Fruit fly (Drosophila melanogaster) whole organism, pupa: Measurements from ENCODE around the gene CG12483.

Experiments used
- CG12605 ChIP-seq: fragments of 200-800 bp; sonication (Bioruptor generic); IDR thresholded peaks from 2 replicates; pipeline ENCODE4 v1.3.6; 2022; ENCODE audit warnings: missing biosample characterization, missing genetic modification characterization
- CG13204 ChIP-seq: fragments of 200-800 bp; sonication (Bioruptor generic); optimal IDR thresholded peaks from 2 replicates; lab custom pipeline; 2018; ENCODE audit warnings: missing biosample characterization, mild to moderate bottlenecking, missing genetic modification characterization, moderate library complexity
- CG14655 ChIP-seq: fragments of 200-800 bp; sonication (Bioruptor generic); optimal IDR thresholded peaks from 3 replicates; lab custom pipeline; 2017; ENCODE audit warnings: mild to moderate bottlenecking, missing biosample characterization, missing genetic modification reagents, missing genetic modification characterization
- CG15710 ChIP-seq: fragments of 200-800 bp; sonication (Bioruptor generic); optimal IDR thresholded peaks from 2 replicates; lab custom pipeline; 2018; ENCODE audit warnings: missing biosample characterization, mild to moderate bottlenecking, missing genetic modification characterization, moderate library complexity
- CG17806 ChIP-seq: fragments of 200-800 bp; sonication (Bioruptor generic); optimal IDR thresholded peaks from 2 replicates; lab custom pipeline; 2018; ENCODE audit warnings: missing biosample characterization, mild to moderate bottlenecking, missing genetic modification characterization, moderate library complexity
- CG32121 ChIP-seq: fragments of 200-800 bp; sonication (Bioruptor generic); IDR thresholded peaks from 2 replicates; pipeline ENCODE4 v1.3.6; 2022; ENCODE audit warnings: missing biosample characterization, missing genetic modification characterization
- CG4496 ChIP-seq: fragments of 200-800 bp; sonication (Bioruptor generic); IDR thresholded peaks from 3 replicates; pipeline ENCODE4 v1.3.6; 2022; ENCODE audit warnings: missing biosample characterization, missing genetic modification characterization
- D1 ChIP-seq: fragments of 200-800 bp; sonication (Bioruptor generic); optimal IDR thresholded peaks from 2 replicates; lab custom pipeline; 2018; ENCODE audit warnings: missing biosample characterization, mild to moderate bottlenecking, missing genetic modification characterization, moderate library complexity
- EcR ChIP-seq: fragments of 200-800 bp; sonication (Bioruptor generic); optimal IDR thresholded peaks from 3 replicates; lab custom pipeline; 2019; ENCODE audit warnings: missing biosample characterization, missing genetic modification characterization, mild to moderate bottlenecking, moderate library complexity, missing genetic modification reagents
- Ets98B ChIP-seq: fragments of 200-800 bp; sonication (Bioruptor generic); IDR thresholded peaks from 2 replicates; pipeline ENCODE4 v1.3.6; 2022; ENCODE audit warnings: missing biosample characterization, missing genetic modification characterization
- Pif1A ChIP-seq: fragments of 200-800 bp; sonication (Bioruptor generic); optimal IDR thresholded peaks from 3 replicates; lab custom pipeline; 2016; ENCODE audit warnings: missing biosample characterization, missing genetic modification characterization
- gl ChIP-seq: fragments of 200-800 bp; sonication (Bioruptor generic); optimal IDR thresholded peaks from 2 replicates; lab custom pipeline; 2018; ENCODE audit warnings: missing biosample characterization, mild to moderate bottlenecking, missing genetic modification characterization
- rn ChIP-seq: fragments of 200-800 bp; sonication (Bioruptor generic); IDR thresholded peaks from 2 replicates; pipeline ENCODE4 v1.3.6; 2022; ENCODE audit warnings: missing biosample characterization, missing genetic modification characterization

DNA sequence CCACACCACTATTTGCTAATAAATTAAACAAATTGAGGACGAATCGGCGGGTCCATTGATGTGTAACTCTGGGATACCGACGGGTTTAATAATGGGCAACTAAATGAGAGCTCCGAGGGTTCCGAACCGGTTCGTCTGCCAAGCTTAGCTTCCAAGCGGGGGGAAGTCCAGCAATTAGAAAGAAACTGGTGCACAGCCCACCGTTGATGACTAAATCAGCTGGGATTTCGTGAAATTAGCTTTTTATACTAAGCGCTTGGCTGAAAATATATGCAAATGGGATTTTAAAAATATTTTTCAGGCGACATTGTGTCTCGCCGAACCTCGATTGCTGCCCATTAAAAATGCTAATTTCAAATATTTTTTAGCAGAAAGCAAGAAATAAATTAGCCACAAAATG is 29.3 kb upstream of the CG12483 start:
- TF ChIP-seq EcR (GFP tag; lab: Kevin White, UChicago) (no peak), Ets98B (GFP tag; lab: Robert Waterston, UW) (no peak), gl (tag; lab: Kevin White, UChicago) (no peak), rn (GFP tag; lab: Robert Waterston, UW) (no peak), CG4496 (no peak), D1 (tag; lab: Kevin White, UChicago) (no peak), CG32121 (GFP tag; lab: Robert Waterston, UW) (no peak), CG14655 (GFP tag; lab: Kevin White, UChicago) (no peak), CG12605 (GFP tag; lab: Robert Waterston, UW) (no peak), CG15710 (tag; lab: Kevin White, UChicago) (no peak), Pif1A (no peak), CG17806 (tag; lab: Kevin White, UChicago) (no peak), CG13204 (GFP tag; lab: Kevin White, UChicago) (no peak)
